Worm (Caenorhabditis elegans) whole organism, L3 larva: ENCODE measurements around the gene B0286.1.

Experiments used
- ceh-82 ChIP-seq: fragments of 150-350 bp; optimal IDR thresholded peaks from 2 replicates; lab custom pipeline; 2014; ENCODE audit warnings: missing biosample characterization, missing genetic modification characterization
- lin-39 ChIP-seq: fragments of 150-350 bp; optimal IDR thresholded peaks from 2 replicates; lab custom pipeline; 2018; ENCODE audit warnings: missing biosample characterization, missing genetic modification reagents, missing genetic modification characterization
- nhr-23 ChIP-seq: fragments of 150-350 bp; optimal IDR thresholded peaks from 2 replicates; lab custom pipeline; 2014; ENCODE audit warnings: missing biosample characterization, missing genetic modification reagents, missing genetic modification characterization
- nhr-76 ChIP-seq: fragments of 150-350 bp; sonication (generic microtip); optimal IDR thresholded peaks from 5 replicates; lab custom pipeline; 2014; ENCODE audit warnings: missing biosample characterization, missing genetic modification characterization
- snpc-4 ChIP-seq: fragments of 150-350 bp; optimal IDR thresholded peaks from 2 replicates; lab custom pipeline; 2014; ENCODE audit warnings: missing biosample characterization, missing genetic modification characterization
- unc-39 ChIP-seq: sonication (generic microtip); optimal IDR thresholded peaks from 4 replicates; lab custom pipeline; 2017; ENCODE audit warnings: missing biosample characterization, missing genetic modification characterization

DNA sequence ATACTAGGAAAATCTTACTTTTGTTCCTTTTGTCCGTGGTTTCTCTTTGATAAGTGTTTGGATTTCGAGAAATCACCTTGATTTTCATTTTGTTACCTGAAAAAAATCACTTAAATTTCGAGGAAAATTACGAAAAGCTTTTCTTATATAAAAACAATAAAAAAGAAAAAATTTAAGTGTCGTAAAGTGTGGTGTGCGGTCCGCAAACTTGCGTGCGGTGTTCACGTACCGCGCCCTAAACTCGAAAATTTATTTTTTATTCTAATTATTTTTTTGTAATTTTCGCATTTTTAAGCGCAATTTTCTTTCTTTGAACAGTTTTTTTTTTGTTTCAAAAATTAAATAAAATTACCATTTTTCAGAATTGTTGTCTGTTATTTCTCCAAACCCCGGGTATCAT, 46.5 kb downstream of the B0286.1 start, which contains the start of the genes dcaf-13 and toe-1:
- no peak for TF ChIP-seq unc-39 (tag; lab: Kevin White, UChicago)
- no peak for TF ChIP-seq nhr-23
- TF ChIP-seq lin-39 (tag; lab: Kevin White, UChicago): no peak
- no peak for TF ChIP-seq nhr-76 (tag; lab: Kevin White, UChicago)
- TF ChIP-seq snpc-4: no peak
- TF ChIP-seq ceh-82 (tag; lab: Kevin White, UChicago): no peak
